Worm (Caenorhabditis elegans) whole organism, L1 larva: ENCODE data around the gene Y54G9A.5.

ENCODE experiments used
- ama-1 ChIP-seq: fragments of 150-350 bp; optimal IDR thresholded peaks from 2 replicates; lab custom pipeline; 2014
- hlh-4 ChIP-seq: sonication (generic microtip); optimal IDR thresholded peaks from 2 replicates; lab custom pipeline; 2016; ENCODE audit warnings: mild to moderate bottlenecking, missing genetic modification characterization, missing compliant biosample characterization
- jun-1 ChIP-seq: fragments of 150-350 bp; optimal IDR thresholded peaks from 2 replicates; lab custom pipeline; 2014; ENCODE audit warnings: missing biosample characterization, missing genetic modification reagents, missing genetic modification characterization
- lsy-2 ChIP-seq, 2 experiments: fragments of 150-350 bp; optimal IDR thresholded peaks; 2 replicates each; lab custom pipeline; 2014; ENCODE audit warnings: missing biosample characterization in 2 of 2, missing genetic modification characterization in 2 of 2
- swsn-7 ChIP-seq: sonication (generic microtip); optimal IDR thresholded peaks from 2 replicates; lab custom pipeline; 2016; ENCODE audit warnings: missing genetic modification characterization, missing compliant biosample characterization

DNA sequence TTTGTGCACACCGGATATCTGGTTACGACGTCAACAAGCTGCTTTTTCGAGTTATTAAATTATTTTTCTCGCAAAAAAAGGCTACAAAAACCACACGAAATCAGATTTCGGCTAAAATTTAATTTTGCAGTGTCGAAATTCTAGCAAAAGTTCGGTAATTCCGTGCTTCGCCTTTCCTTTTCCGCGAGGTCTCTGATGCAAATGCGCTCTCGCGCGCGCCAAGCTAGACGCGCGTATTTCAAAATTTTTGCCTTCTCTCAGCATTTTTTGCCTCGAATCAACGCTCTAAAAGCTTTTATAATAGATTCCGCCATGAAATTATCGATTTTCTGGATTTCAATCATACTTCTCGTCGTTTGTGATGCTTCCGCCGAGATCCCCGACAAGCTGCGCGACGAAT lies at the start of gene Y54G9A.5:
- no peak for TF ChIP-seq hlh-4 (tag; lab: Kevin White, UChicago)
- TF ChIP-seq jun-1 (tag; lab: Kevin White, UChicago) = no peak
- TF ChIP-seq swsn-7 (tag; lab: Kevin White, UChicago) = no peak
- no peak for TF ChIP-seq ama-1
- TF ChIP-seq lsy-2 (tag; optimal IDR thresholded peaks at IDR 0.05; lab: Kevin White, UChicago) = no peak
